Worm (Caenorhabditis elegans): ENCODE results near the gene F25B5.3.

DNA sequence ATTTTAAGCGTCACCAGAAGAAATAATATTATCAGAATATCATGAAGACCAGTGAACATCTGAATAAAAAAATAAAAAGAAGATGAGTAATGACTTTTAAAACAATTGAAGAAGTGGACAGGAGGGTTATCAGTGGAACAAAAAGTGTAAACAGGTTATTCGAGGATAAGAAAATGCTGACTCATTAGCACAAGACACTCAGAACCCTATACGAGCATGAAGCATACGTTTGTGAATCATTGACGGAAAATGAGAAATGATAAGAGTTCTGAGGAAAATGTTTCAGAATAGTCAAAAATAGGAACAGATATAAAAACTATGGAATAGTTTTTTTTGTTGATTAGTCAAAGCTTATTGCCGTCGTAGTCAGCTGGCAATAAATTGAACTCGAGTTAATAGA lies 15.8 kb upstream of the F25B5.3 start, which contains the start of gene zmp-1:
- TF ChIP-seq lin-11 (tag; optimal IDR thresholded peaks at IDR 0.05) (no peak), nhr-6 (tag; optimal IDR thresholded peaks at IDR 0.05) (no peak), zag-1 (tag; optimal IDR thresholded peaks at IDR 0.05) (no peak), unc-62 (GFP tag; optimal IDR thresholded peaks at IDR 0.05) (no peak), elt-3 (tag; optimal IDR thresholded peaks at IDR 0.05) (no peak), fos-1 (tag; optimal IDR thresholded peaks at IDR 0.05) (no peak), snpc-4 (tag; optimal IDR thresholded peaks at IDR 0.05) (no peak), lin-39 (tag; optimal IDR thresholded peaks at IDR 0.05) (no peak), nhr-12 (tag; optimal IDR thresholded peaks at IDR 0.05) (no peak), elt-1 (tag; optimal IDR thresholded peaks at IDR 0.05) (no peak)
